Worm (Caenorhabditis elegans) whole organism, L1 larva: ENCODE measurements around the gene Y81B9A.2.

Source experiments
- C04F5.9 ChIP-seq: sonication (generic microtip); optimal IDR thresholded peaks from 2 replicates; lab custom pipeline; 2016; ENCODE audit warnings: missing genetic modification characterization, missing compliant biosample characterization
- C16A3.4 ChIP-seq: fragments of 150-350 bp; optimal IDR thresholded peaks from 2 replicates; lab custom pipeline; 2014; ENCODE audit warnings: missing biosample characterization, missing genetic modification characterization
- Y116A8C.19 ChIP-seq: sonication (generic microtip); optimal IDR thresholded peaks from 2 replicates; lab custom pipeline; 2016; ENCODE audit warnings: missing compliant biosample characterization, missing genetic modification characterization, borderline replicate concordance
- alr-1 ChIP-seq: fragments of 200-800 bp; sonication (Bioruptor generic); optimal IDR thresholded peaks from 2 replicates; lab custom pipeline; 2018; ENCODE audit warnings: borderline replicate concordance, mild to moderate bottlenecking, missing genetic modification characterization, missing compliant biosample characterization
- aly-2 ChIP-seq: fragments of 150-350 bp; optimal IDR thresholded peaks from 2 replicates; lab custom pipeline; 2014; ENCODE audit warnings: missing biosample characterization, missing genetic modification characterization
- blmp-1 ChIP-seq: fragments of 150-350 bp; optimal IDR thresholded peaks from 2 replicates; lab custom pipeline; 2014; ENCODE audit warnings: missing biosample characterization, missing genetic modification characterization
- ceh-63 ChIP-seq: fragments of 200-800 bp; sonication (Bioruptor generic); optimal IDR thresholded peaks from 2 replicates; lab custom pipeline; 2018; ENCODE audit warnings: mild to moderate bottlenecking, missing genetic modification characterization, missing compliant biosample characterization
- ceh-8 ChIP-seq: fragments of 200-800 bp; sonication (Bioruptor generic); optimal IDR thresholded peaks from 2 replicates; lab custom pipeline; 2018; ENCODE audit warnings: mild to moderate bottlenecking, missing genetic modification characterization, moderate library complexity, missing compliant biosample characterization
- ceh-88 ChIP-seq: fragments of 200-800 bp; sonication (Bioruptor generic); IDR thresholded peaks from 2 replicates; pipeline ENCODE4 v1.3.6; 2022; ENCODE audit warnings: missing genetic modification characterization, missing compliant biosample characterization
- efl-1 ChIP-seq, 4 experiments: fragments of 150-350 bp; optimal IDR thresholded peaks in 3 of 4; peaks in 1 of 4; 1 replicate in 1 of 4; 2 replicates in 3 of 4; lab custom pipeline; 2014; ENCODE audit warnings: missing biosample characterization in 2 of 4, missing genetic modification characterization in 2 of 4, missing genetic modification reagents in 2 of 4
- egl-13 ChIP-seq: sonication (generic microtip); optimal IDR thresholded peaks from 2 replicates; lab custom pipeline; 2016; ENCODE audit warnings: missing genotype, missing genetic modification reagents, missing genetic modification characterization, missing compliant biosample characterization
- elt-2 ChIP-seq: sonication (generic microtip); optimal IDR thresholded peaks from 2 replicates; lab custom pipeline; 2016; ENCODE audit warnings: missing genetic modification characterization, mild to moderate bottlenecking, inconsistent platforms, missing compliant biosample characterization, missing genetic modification reagents
- elt-3 ChIP-seq, 6 experiments: fragments of 150-350 bp in 1 of 6; sonication (generic microtip); optimal IDR thresholded peaks; 2 replicates each; lab custom pipeline; 2017 to 2018; ENCODE audit warnings: missing biosample characterization in 6 of 6, missing genetic modification characterization in 6 of 6, inconsistent platforms in 1 of 6
- fkh-10 ChIP-seq: sonication (generic microtip); optimal IDR thresholded peaks from 2 replicates; lab custom pipeline; 2017; ENCODE audit warnings: missing biosample characterization, missing genetic modification reagents, missing genetic modification characterization
- fkh-4 ChIP-seq: sonication (generic microtip); optimal IDR thresholded peaks from 2 replicates; lab custom pipeline; 2016; ENCODE audit warnings: missing compliant biosample characterization, missing genetic modification characterization, borderline replicate concordance
- fos-1 ChIP-seq: fragments of 150-350 bp; optimal IDR thresholded peaks from 2 replicates; lab custom pipeline; 2014; ENCODE audit warnings: missing biosample characterization, missing genetic modification characterization
- grh-1 ChIP-seq: fragments of 200-800 bp; sonication (Bioruptor generic); IDR thresholded peaks from 2 replicates; pipeline ENCODE4 v1.3.6; 2022; ENCODE audit warnings: missing genetic modification reagents, missing genetic modification characterization, missing compliant biosample characterization
- irx-1 ChIP-seq: sonication (generic microtip); optimal IDR thresholded peaks from 2 replicates; lab custom pipeline; 2016; ENCODE audit warnings: missing genetic modification characterization, missing compliant biosample characterization
- jun-1 ChIP-seq: fragments of 150-350 bp; optimal IDR thresholded peaks from 2 replicates; lab custom pipeline; 2014; ENCODE audit warnings: missing biosample characterization, missing genetic modification reagents, missing genetic modification characterization
- lin-13 ChIP-seq: fragments of 150-350 bp; optimal IDR thresholded peaks from 2 replicates; lab custom pipeline; 2014; ENCODE audit warnings: missing biosample characterization, missing genetic modification reagents, missing genetic modification characterization
- lin-14 ChIP-seq: fragments of 200-800 bp; sonication (Bioruptor generic); optimal IDR thresholded peaks from 2 replicates; lab custom pipeline; 2018; ENCODE audit warnings: mild to moderate bottlenecking, missing genetic modification characterization, moderate library complexity, missing compliant biosample characterization
- lin-35 ChIP-seq, 2 experiments: fragments of 150-350 bp; optimal IDR thresholded peaks; 2 replicates each; lab custom pipeline; 2014; ENCODE audit warnings: missing biosample characterization in 2 of 2, missing genetic modification characterization in 2 of 2, missing genetic modification reagents in 2 of 2
- lin-39 ChIP-seq: fragments of 150-350 bp; optimal IDR thresholded peaks from 2 replicates; lab custom pipeline; 2014; ENCODE audit warnings: missing biosample characterization, missing genetic modification reagents, missing genetic modification characterization
- lsy-2 ChIP-seq, 2 experiments: fragments of 150-350 bp; optimal IDR thresholded peaks; 2 replicates each; lab custom pipeline; 2014; ENCODE audit warnings: missing biosample characterization in 2 of 2, missing genetic modification characterization in 2 of 2
- mab-9 ChIP-seq: fragments of 200-800 bp; sonication (Bioruptor generic); IDR thresholded peaks from 2 replicates; pipeline ENCODE4 v1.3.6; 2022; ENCODE audit warnings: missing genetic modification reagents, missing genetic modification characterization, missing compliant biosample characterization
- mef-2 ChIP-seq: fragments of 150-350 bp; optimal IDR thresholded peaks from 2 replicates; lab custom pipeline; 2014; ENCODE audit warnings: missing biosample characterization, missing genetic modification characterization
- mep-1 ChIP-seq: fragments of 150-350 bp; optimal IDR thresholded peaks from 2 replicates; lab custom pipeline; 2014; ENCODE audit warnings: missing biosample characterization, missing genetic modification characterization
- nhr-11 ChIP-seq: fragments of 150-350 bp; optimal IDR thresholded peaks from 2 replicates; lab custom pipeline; 2014; ENCODE audit warnings: missing biosample characterization, missing genetic modification characterization
- nhr-19 ChIP-seq: fragments of 200-800 bp; sonication (Bioruptor generic); conservative IDR thresholded peaks from 2 replicates; pipeline ENCODE4 v1.3.6; 2022; ENCODE audit warnings: missing genetic modification characterization, missing compliant biosample characterization
- nhr-28 ChIP-seq: fragments of 150-350 bp; optimal IDR thresholded peaks from 2 replicates; lab custom pipeline; 2014; ENCODE audit warnings: missing biosample characterization, missing genetic modification characterization
- nhr-47 ChIP-seq: sonication (generic microtip); optimal IDR thresholded peaks from 2 replicates; lab custom pipeline; 2016; ENCODE audit warnings: mild to moderate bottlenecking, missing genetic modification characterization, moderate library complexity, missing compliant biosample characterization
- nhr-76 ChIP-seq: sonication (generic microtip); optimal IDR thresholded peaks from 2 replicates; lab custom pipeline; 2017; ENCODE audit warnings: missing biosample characterization, missing genetic modification characterization
- nhr-77 ChIP-seq: fragments of 150-350 bp; optimal IDR thresholded peaks from 2 replicates; lab custom pipeline; 2014; ENCODE audit warnings: missing biosample characterization, missing genetic modification characterization
- nhr-84 ChIP-seq: sonication (generic microtip); optimal IDR thresholded peaks from 2 replicates; lab custom pipeline; 2017; ENCODE audit warnings: missing biosample characterization, missing genetic modification characterization
- nhr-85 ChIP-seq: sonication (generic microtip); peaks from one replicate; lab custom pipeline; 2016; ENCODE audit warnings: missing genetic modification characterization, inconsistent platforms, missing compliant biosample characterization
- nhr-90 ChIP-seq: sonication (generic microtip); optimal IDR thresholded peaks from 2 replicates; lab custom pipeline; 2016; ENCODE audit warnings: mild to moderate bottlenecking, missing genetic modification characterization, missing compliant biosample characterization; ENCODE audit not compliant: poor library complexity
- pag-3 ChIP-seq: sonication (generic microtip); optimal IDR thresholded peaks from 2 replicates; lab custom pipeline; 2017; ENCODE audit warnings: missing genetic modification characterization, mild to moderate bottlenecking, missing compliant biosample characterization, antibody characterized with exemption, borderline replicate concordance; ENCODE audit not compliant: insufficient read depth
- pax-3 ChIP-seq: fragments of 200-800 bp; sonication (Bioruptor generic); optimal IDR thresholded peaks from 2 replicates; lab custom pipeline; 2018; ENCODE audit warnings: mild to moderate bottlenecking, missing genetic modification characterization, moderate library complexity, missing compliant biosample characterization
- rnt-1 ChIP-seq: sonication (generic microtip); optimal IDR thresholded peaks from 2 replicates; lab custom pipeline; 2016; ENCODE audit warnings: mild to moderate bottlenecking, missing genetic modification characterization, moderate library complexity, missing compliant biosample characterization
- skn-1 ChIP-seq: fragments of 150-350 bp; optimal IDR thresholded peaks from 2 replicates; lab custom pipeline; 2014; ENCODE audit warnings: missing biosample characterization, missing genetic modification characterization
- sptf-1 ChIP-seq: fragments of 150-350 bp; optimal IDR thresholded peaks from 2 replicates; lab custom pipeline; 2014; ENCODE audit warnings: missing biosample characterization, missing genetic modification characterization
- swsn-7 ChIP-seq: sonication (generic microtip); optimal IDR thresholded peaks from 2 replicates; lab custom pipeline; 2016; ENCODE audit warnings: missing genetic modification characterization, missing compliant biosample characterization
- tbx-2 ChIP-seq: sonication (generic microtip); optimal IDR thresholded peaks from 2 replicates; lab custom pipeline; 2016; ENCODE audit warnings: missing genetic modification characterization, missing compliant biosample characterization
- tlp-1 ChIP-seq: fragments of 150-350 bp; optimal IDR thresholded peaks from 2 replicates; lab custom pipeline; 2014; ENCODE audit warnings: missing biosample characterization, missing genetic modification characterization
- unc-62 ChIP-seq: fragments of 150-350 bp; optimal IDR thresholded peaks from 2 replicates; lab custom pipeline; 2014; ENCODE audit warnings: missing biosample characterization, missing genetic modification reagents, missing genetic modification characterization
- unc-98 ChIP-seq: fragments of 200-800 bp; sonication (Bioruptor generic); IDR thresholded peaks from 2 replicates; pipeline ENCODE4 v1.3.6; 2022; ENCODE audit warnings: missing genetic modification characterization, missing compliant biosample characterization
- zip-4 ChIP-seq: fragments of 200-800 bp; sonication (Bioruptor generic); optimal IDR thresholded peaks from 2 replicates; lab custom pipeline; 2018; ENCODE audit warnings: mild to moderate bottlenecking, missing genetic modification characterization, moderate library complexity, missing compliant biosample characterization

Gene Y81B9A.2

ce11 chrX:9225273-9225672 is 41.3 kb downstream of the Y81B9A.2 start (continued):
- TF ChIP-seq tbx-2 = peak; percentile 34
- TF ChIP-seq nhr-85 = peak; percentile 93
- TF ChIP-seq blmp-1 (tag; lab: Kevin White, UChicago) = peak; percentile 38
- TF ChIP-seq efl-1 (optimal IDR thresholded peaks at IDR 0.05; lab: Kevin White, UChicago) = peak in 1 of 2 experiments; percentile 40
- no peak for TF ChIP-seq efl-1 (GFP tag; optimal IDR thresholded peaks at IDR 0.05 in 1 of 2; lab: Kevin White, UChicago)
- TF ChIP-seq sptf-1 (tag; lab: Kevin White, UChicago) = no peak
- TF ChIP-seq unc-98 = no peak
- peak; percentile 55 for TF ChIP-seq nhr-90 (tag; lab: Kevin White, UChicago)
- no peak for TF ChIP-seq pag-3 (tag; lab: Kevin White, UChicago)
- TF ChIP-seq C16A3.4 (tag; lab: Kevin White, UChicago) = peak; percentile 18
- peak; percentile 31 for TF ChIP-seq nhr-19

ce11 chrX:9226904-9227303 is 43.0 kb downstream of the Y81B9A.2 start:
- no peak for TF ChIP-seq lin-39
- TF ChIP-seq unc-62 = no peak
- TF ChIP-seq skn-1 (tag; lab: Kevin White, UChicago) = peak; percentile 21
- no peak for TF ChIP-seq nhr-76
- TF ChIP-seq tlp-1 (tag; lab: Kevin White, UChicago) = no peak
- no peak for TF ChIP-seq sptf-1 (tag; lab: Kevin White, UChicago)
- TF ChIP-seq irx-1 (tag; lab: Kevin White, UChicago) = no peak
- no peak for TF ChIP-seq nhr-84 (tag; lab: Kevin White, UChicago)
- no peak for TF ChIP-seq zip-4 (GFP tag; lab: Kevin White, UChicago)
- TF ChIP-seq nhr-85 = no peak
- no peak for TF ChIP-seq mef-2 (tag; lab: Kevin White, UChicago)
- no peak for TF ChIP-seq fos-1 (tag; lab: Kevin White, UChicago)
- TF ChIP-seq fkh-4 = no peak
- TF ChIP-seq grh-1 (GFP tag; lab: Robert Waterston, UW) = no peak
- TF ChIP-seq nhr-77 (tag; lab: Kevin White, UChicago) = no peak
- no peak for TF ChIP-seq elt-2 (tag; lab: Kevin White, UChicago)
- no peak for TF ChIP-seq ceh-8 (GFP tag; lab: Kevin White, UChicago)
- TF ChIP-seq nhr-19 = no peak
- TF ChIP-seq alr-1 (tag; lab: Kevin White, UChicago) = no peak
- TF ChIP-seq jun-1 (tag; lab: Kevin White, UChicago) = no peak
- TF ChIP-seq lin-13 (GFP tag; lab: Kevin White, UChicago) = no peak
- no peak for TF ChIP-seq nhr-11 (tag; lab: Kevin White, UChicago)
- no peak for TF ChIP-seq Y116A8C.19 (tag; lab: Kevin White, UChicago)
- peak; percentile 87 for TF ChIP-seq blmp-1 (tag; lab: Kevin White, UChicago)
- TF ChIP-seq ceh-63 (GFP tag; lab: Kevin White, UChicago) = no peak
- no peak for TF ChIP-seq ceh-88
- no peak for TF ChIP-seq pax-3 (tag; lab: Kevin White, UChicago)
- no peak for TF ChIP-seq nhr-47 (tag; lab: Kevin White, UChicago)
- no peak for TF ChIP-seq tbx-2
- no peak for TF ChIP-seq lsy-2 (tag; optimal IDR thresholded peaks at IDR 0.05; lab: Kevin White, UChicago)
- TF ChIP-seq lin-14 (GFP tag; lab: Kevin White, UChicago) = peak; percentile 39
- no peak for TF ChIP-seq rnt-1 (tag; lab: Kevin White, UChicago)
- TF ChIP-seq mab-9 (GFP tag; lab: Robert Waterston, UW) = no peak
- no peak for TF ChIP-seq C04F5.9
- no peak for TF ChIP-seq fkh-10 (GFP tag; lab: Kevin White, UChicago)
- TF ChIP-seq mep-1 (tag; lab: Kevin White, UChicago) = peak; percentile 32
- TF ChIP-seq lin-35 (GFP tag; optimal IDR thresholded peaks at IDR 0.05; lab: Kevin White, UChicago) = no peak
- no peak for TF ChIP-seq egl-13 (tag; lab: Kevin White, UChicago)
- no peak for TF ChIP-seq unc-98
- TF ChIP-seq nhr-28 (tag; lab: Kevin White, UChicago) = no peak
- no peak for TF ChIP-seq swsn-7 (tag; lab: Kevin White, UChicago)
- no peak for TF ChIP-seq aly-2
- no peak for TF ChIP-seq efl-1 (optimal IDR thresholded peaks at IDR 0.05; lab: Kevin White, UChicago)
- no peak for TF ChIP-seq efl-1 (GFP tag; optimal IDR thresholded peaks at IDR 0.05 in 1 of 2; lab: Kevin White, UChicago)
- peak in 1 of 6 experiments; percentile 9 for TF ChIP-seq elt-3 (tag; optimal IDR thresholded peaks at IDR 0.05; lab: Kevin White, UChicago)
